Worm (Caenorhabditis elegans): Measurements from ENCODE around the gene kqt-2.

Gene kqt-2

ce11 chrX:8252293-8252692 lies 6.1 kb upstream of the kqt-2 start, which contains the start of gene M60.6 (continued):
- no peak for TF ChIP-seq sma-3 (GFP tag; optimal IDR thresholded peaks at IDR 0.05)
- TF ChIP-seq F13H6.1 (tag; optimal IDR thresholded peaks at IDR 0.05): peak; percentile 9

- TF ChIP-seq elt-3 (tag; optimal IDR thresholded peaks at IDR 0.05) (no peak), ztf-4 (tag; optimal IDR thresholded peaks at IDR 0.05) (no peak), nhr-25 (tag; optimal IDR thresholded peaks at IDR 0.05) (no peak), nhr-11 (tag; optimal IDR thresholded peaks at IDR 0.05) (no peak), unc-62 (GFP tag; optimal IDR thresholded peaks at IDR 0.05) (no peak)
These were observed 919 bp upstream of the kqt-2 start for ce11 chrX:8247088-8247487.

- TF ChIP-seq sma-3 (GFP tag; optimal IDR thresholded peaks at IDR 0.05) (peak; percentile 22), mdl-1 (tag; optimal IDR thresholded peaks at IDR 0.05) (peak in 1 of 2 experiments; percentile 52), crh-2 (tag; optimal IDR thresholded peaks at IDR 0.05) (peak; percentile 45), skn-1 (tag; optimal IDR thresholded peaks at IDR 0.05) (peak; percentile 47), fos-1 (tag; optimal IDR thresholded peaks at IDR 0.05) (peak; percentile 73), egl-27 (tag; optimal IDR thresholded peaks at IDR 0.05) (no peak), lsy-2 (tag; optimal IDR thresholded peaks at IDR 0.05) (no peak), sma-9 (GFP tag; optimal IDR thresholded peaks at IDR 0.05) (peak; percentile 82), sma-9 (tag; optimal IDR thresholded peaks at IDR 0.05) (no peak), gmeb-1 (tag; optimal IDR thresholded peaks at IDR 0.05) (peak; percentile 54)
These were observed 3.1 kb downstream of the kqt-2 start for ce11 chrX:8243116-8243515.

- TF ChIP-seq sma-3 (GFP tag; optimal IDR thresholded peaks at IDR 0.05) (no peak), lin-13 (GFP tag; optimal IDR thresholded peaks at IDR 0.05) (no peak), F13H6.1 (tag; optimal IDR thresholded peaks at IDR 0.05) (peak; percentile 32), zag-1 (tag; optimal IDR thresholded peaks at IDR 0.05) (no peak), fos-1 (tag; optimal IDR thresholded peaks at IDR 0.05) (peak; percentile 65), sma-9 (GFP tag; optimal IDR thresholded peaks at IDR 0.05) (peak; percentile 74), sma-9 (tag; optimal IDR thresholded peaks at IDR 0.05) (no peak), nhr-237 (tag; optimal IDR thresholded peaks at IDR 0.05) (no peak), nhr-77 (tag; optimal IDR thresholded peaks at IDR 0.05) (no peak), mdl-1 (tag; optimal IDR thresholded peaks at IDR 0.05) (peak in 1 of 2 experiments; percentile 35)
These were observed 4.3 kb downstream of the kqt-2 start, which contains the start of gene endu-2 for ce11 chrX:8241906-8242305. Gene endu-2, plus strand, starts transcription at chrX:8242301.

- peak; percentile 23 for TF ChIP-seq crh-2 (tag; optimal IDR thresholded peaks at IDR 0.05)
- peak; percentile 68 for TF ChIP-seq nhr-129 (tag; optimal IDR thresholded peaks at IDR 0.05)
- peak; percentile 65 for TF ChIP-seq nhr-25 (tag; optimal IDR thresholded peaks at IDR 0.05)
- no peak for TF ChIP-seq nhr-11 (tag; optimal IDR thresholded peaks at IDR 0.05)
- peak; percentile 17 for TF ChIP-seq nhr-6 (tag; optimal IDR thresholded peaks at IDR 0.05)
- peak; percentile 50 for TF ChIP-seq fos-1 (tag; optimal IDR thresholded peaks at IDR 0.05)
- TF ChIP-seq gmeb-1 (tag; optimal IDR thresholded peaks at IDR 0.05): peak; percentile 55
- TF ChIP-seq C34F6.9 (tag; optimal IDR thresholded peaks at IDR 0.05): peak; percentile 8
- TF ChIP-seq nhr-237 (tag; optimal IDR thresholded peaks at IDR 0.05): no peak
- TF ChIP-seq aly-2 (tag; optimal IDR thresholded peaks at IDR 0.05): no peak
- peak; percentile 50 for TF ChIP-seq sma-3 (GFP tag; optimal IDR thresholded peaks at IDR 0.05)
These were observed 7.5 kb downstream of the kqt-2 start for ce11 chrX:8238639-8239055.

ce11 chrX:8236515-8236914 lies 9.7 kb downstream of the kqt-2 start:
- TF ChIP-seq skn-1 (tag; optimal IDR thresholded peaks at IDR 0.05) (no peak), lin-11 (tag; optimal IDR thresholded peaks at IDR 0.05) (no peak), aly-2 (tag; optimal IDR thresholded peaks at IDR 0.05) (no peak), snpc-4 (tag; optimal IDR thresholded peaks at IDR 0.05) (no peak), nhr-10 (tag; optimal IDR thresholded peaks at IDR 0.05) (no peak), nhr-129 (tag; optimal IDR thresholded peaks at IDR 0.05) (peak; percentile 61), nhr-11 (tag; optimal IDR thresholded peaks at IDR 0.05) (no peak), F13H6.1 (tag; optimal IDR thresholded peaks at IDR 0.05) (no peak), ztf-11 (tag; optimal IDR thresholded peaks at IDR 0.05) (no peak), egl-27 (tag; optimal IDR thresholded peaks at IDR 0.05) (no peak), nhr-21 (tag; optimal IDR thresholded peaks at IDR 0.05) (no peak), ama-1 (optimal IDR thresholded peaks at IDR 0.05) (no peak), elt-1 (tag; optimal IDR thresholded peaks at IDR 0.05) (no peak), lin-13 (GFP tag; optimal IDR thresholded peaks at IDR 0.05) (no peak), zag-1 (tag; optimal IDR thresholded peaks at IDR 0.05) (no peak), mbf-1 (tag; optimal IDR thresholded peaks at IDR 0.05) (no peak), fos-1 (tag; optimal IDR thresholded peaks at IDR 0.05) (peak; percentile 2), lsy-2 (tag; optimal IDR thresholded peaks at IDR 0.05) (no peak), lin-39 (tag; optimal IDR thresholded peaks at IDR 0.05) (no peak), sem-4 (tag; optimal IDR thresholded peaks at IDR 0.05) (no peak), elt-3 (tag; optimal IDR thresholded peaks at IDR 0.05) (no peak), unc-55 (GFP tag; optimal IDR thresholded peaks at IDR 0.05) (no peak), mdl-1 (tag; optimal IDR thresholded peaks at IDR 0.05) (no peak), gmeb-1 (tag; optimal IDR thresholded peaks at IDR 0.05) (no peak), sma-9 (GFP tag; optimal IDR thresholded peaks at IDR 0.05) (peak; percentile 39), sma-9 (tag; optimal IDR thresholded peaks at IDR 0.05) (no peak), ztf-1 (GFP tag; conservative IDR thresholded peaks at IDR 0.05) (no peak)

All from whole organism, L2 larva.